Fruit fly (Drosophila melanogaster) whole organism, prepupa: ENCODE data around the gene Mocs1.
A peak's percentile ranks its signal among the peaks of the same experiment; 100 is the strongest.

Experiments
- Blimp-1 ChIP-seq: fragments of 200-800 bp; sonication (Bioruptor generic); optimal IDR thresholded peaks from 3 replicates; lab custom pipeline; 2017; ENCODE audit warnings: missing biosample characterization, missing genetic modification characterization, mild to moderate bottlenecking, moderate library complexity, missing genetic modification reagents
- CG10631 ChIP-seq: fragments of 200-800 bp; sonication (Bioruptor generic); optimal IDR thresholded peaks from 2 replicates; lab custom pipeline; 2016; ENCODE audit warnings: missing biosample characterization, missing genetic modification characterization
- CG10669 ChIP-seq: fragments of 200-800 bp; sonication (Bioruptor generic); optimal IDR thresholded peaks from 3 replicates; lab custom pipeline; 2018; ENCODE audit warnings: missing biosample characterization, mild to moderate bottlenecking, missing genetic modification characterization, moderate library complexity
- CG11294 ChIP-seq: fragments of 200-800 bp; sonication (Bioruptor generic); IDR thresholded peaks from 2 replicates; pipeline ENCODE4 v1.3.6; 2022; ENCODE audit warnings: missing biosample characterization, missing genetic modification characterization
- CG11762 ChIP-seq: fragments of 200-800 bp; sonication (Bioruptor generic); optimal IDR thresholded peaks from 3 replicates; lab custom pipeline; 2016; ENCODE audit warnings: missing biosample characterization, missing genetic modification characterization; ENCODE audit not compliant: insufficient read depth
- CG11902 ChIP-seq: fragments of 200-800 bp; sonication (Bioruptor generic); optimal IDR thresholded peaks from 3 replicates; lab custom pipeline; 2016; ENCODE audit warnings: missing biosample characterization, missing genetic modification characterization
- CG15336 ChIP-seq: fragments of 200-800 bp; sonication (Bioruptor generic); IDR thresholded peaks from 2 replicates; pipeline ENCODE4 v1.3.6; 2022; ENCODE audit warnings: missing biosample characterization, missing genetic modification characterization
- CG1621 ChIP-seq: fragments of 200-800 bp; sonication (Bioruptor generic); optimal IDR thresholded peaks from 3 replicates; lab custom pipeline; 2018; ENCODE audit warnings: missing biosample characterization, mild to moderate bottlenecking, missing genetic modification characterization
- CG16779 ChIP-seq: fragments of 200-800 bp; sonication (Bioruptor generic); optimal IDR thresholded peaks from 3 replicates; lab custom pipeline; 2017; ENCODE audit warnings: missing biosample characterization, mild to moderate bottlenecking, missing genetic modification characterization
- CG32006 ChIP-seq: fragments of 200-800 bp; sonication (Bioruptor generic); optimal IDR thresholded peaks from 3 replicates; lab custom pipeline; 2017; ENCODE audit warnings: missing biosample characterization, mild to moderate bottlenecking, missing genetic modification characterization
- CG34406 ChIP-seq: fragments of 200-800 bp; sonication (Bioruptor generic); optimal IDR thresholded peaks from 3 replicates; lab custom pipeline; 2016; ENCODE audit warnings: missing biosample characterization, missing genetic modification characterization
- CG3919 ChIP-seq: fragments of 200-800 bp; sonication (Bioruptor generic); optimal IDR thresholded peaks from 3 replicates; lab custom pipeline; 2016; ENCODE audit warnings: missing biosample characterization, missing genetic modification characterization
- CG6163 ChIP-seq: fragments of 200-800 bp; sonication (Bioruptor generic); IDR thresholded peaks from 3 replicates; pipeline ENCODE4 v1.3.6; 2022; ENCODE audit warnings: missing biosample characterization, missing genetic modification characterization
- CG6276 ChIP-seq: fragments of 200-800 bp; sonication (Bioruptor generic); optimal IDR thresholded peaks from 2 replicates; lab custom pipeline; 2017; ENCODE audit warnings: missing biosample characterization, mild to moderate bottlenecking, missing genetic modification characterization
- CG7368 ChIP-seq: fragments of 200-800 bp; sonication (Bioruptor generic); optimal IDR thresholded peaks from 3 replicates; lab custom pipeline; 2016; ENCODE audit warnings: missing biosample characterization, missing genetic modification characterization
- CG8119 ChIP-seq: fragments of 200-800 bp; sonication (Bioruptor generic); IDR thresholded peaks from 3 replicates; pipeline ENCODE4 v1.3.6; 2022; ENCODE audit warnings: missing biosample characterization, missing genetic modification characterization
- CG8632 ChIP-seq: fragments of 200-800 bp; sonication (Bioruptor generic); optimal IDR thresholded peaks from 3 replicates; lab custom pipeline; 2016; ENCODE audit warnings: missing biosample characterization, missing genetic modification characterization
- CG9139 ChIP-seq: fragments of 200-800 bp; sonication (Bioruptor generic); optimal IDR thresholded peaks from 3 replicates; lab custom pipeline; 2017; ENCODE audit warnings: missing biosample characterization, mild to moderate bottlenecking, missing genetic modification characterization
- Eip75B ChIP-seq: fragments of 200-800 bp; sonication (Bioruptor generic); optimal IDR thresholded peaks from 3 replicates; lab custom pipeline; 2016; ENCODE audit warnings: missing biosample characterization, missing genetic modification characterization
- Eip78C ChIP-seq: fragments of 200-800 bp; sonication (Bioruptor generic); peaks from one replicate; lab custom pipeline; 2016; ENCODE audit warnings: missing biosample characterization, missing genetic modification characterization
- Ets21C ChIP-seq: fragments of 200-800 bp; sonication (Bioruptor generic); optimal IDR thresholded peaks from 3 replicates; lab custom pipeline; 2016; ENCODE audit warnings: missing biosample characterization, missing genetic modification characterization
- Ets96B ChIP-seq: fragments of 200-800 bp; optimal IDR thresholded peaks from 2 replicates; lab custom pipeline; 2019; ENCODE audit warnings: missing biosample characterization, mild to moderate bottlenecking, missing genetic modification characterization, moderate library complexity
- Gug ChIP-seq: fragments of 200-800 bp; sonication (Bioruptor generic); IDR thresholded peaks from 2 replicates; pipeline ENCODE4 v1.3.6; 2022; ENCODE audit warnings: missing biosample characterization, missing genetic modification characterization
- Hr38 ChIP-seq: sonication (Bioruptor generic); optimal IDR thresholded peaks from 2 replicates; lab custom pipeline; 2016; ENCODE audit warnings: missing biosample characterization, missing genetic modification characterization
- Hr39 ChIP-seq: fragments of 200-800 bp; sonication (Bioruptor generic); optimal IDR thresholded peaks from 2 replicates; lab custom pipeline; 2016; ENCODE audit warnings: missing biosample characterization, missing genetic modification characterization
- Hr4 ChIP-seq: fragments of 200-800 bp; sonication (Bioruptor generic); optimal IDR thresholded peaks from 3 replicates; lab custom pipeline; 2016; ENCODE audit warnings: missing biosample characterization, missing genetic modification characterization
- Met ChIP-seq: fragments of 200-800 bp; sonication (Bioruptor generic); optimal IDR thresholded peaks from 3 replicates; lab custom pipeline; 2016; ENCODE audit warnings: missing biosample characterization, missing genetic modification characterization
- Smox ChIP-seq: fragments of 200-800 bp; sonication (Bioruptor generic); optimal IDR thresholded peaks from 3 replicates; lab custom pipeline; 2016; ENCODE audit warnings: missing biosample characterization, missing genetic modification characterization
- Sox14 ChIP-seq: fragments of 200-800 bp; sonication (Bioruptor generic); optimal IDR thresholded peaks from 3 replicates; lab custom pipeline; 2016; ENCODE audit warnings: missing biosample characterization, missing genetic modification characterization
- Sox15 ChIP-seq: fragments of 200-800 bp; sonication (Bioruptor generic); optimal IDR thresholded peaks from 3 replicates; lab custom pipeline; 2016; ENCODE audit warnings: missing biosample characterization, missing genetic modification characterization
- achi ChIP-seq: fragments of 200-800 bp; sonication (Bioruptor generic); optimal IDR thresholded peaks from 3 replicates; lab custom pipeline; 2016; ENCODE audit warnings: missing biosample characterization, missing genetic modification characterization
- acj6 ChIP-seq: fragments of 200-800 bp; sonication (Bioruptor generic); optimal IDR thresholded peaks from 3 replicates; lab custom pipeline; 2016; ENCODE audit warnings: missing biosample characterization, missing genetic modification characterization
- dsx ChIP-seq: fragments of 200-800 bp; optimal IDR thresholded peaks from 3 replicates; lab custom pipeline; 2019; ENCODE audit warnings: missing biosample characterization, mild to moderate bottlenecking, missing genetic modification characterization, moderate library complexity; ENCODE audit not compliant: poor library complexity, severe bottlenecking
- eg ChIP-seq: fragments of 200-800 bp; sonication (Bioruptor generic); IDR thresholded peaks from 3 replicates; pipeline ENCODE4 v1.3.6; 2022; ENCODE audit warnings: missing biosample characterization, missing genetic modification characterization
- fd59A ChIP-seq: fragments of 200-800 bp; sonication (Bioruptor generic); optimal IDR thresholded peaks from 2 replicates; lab custom pipeline; 2017; ENCODE audit warnings: missing biosample characterization, mild to moderate bottlenecking, missing genetic modification characterization, missing genetic modification reagents
- fd85E ChIP-seq: fragments of 200-800 bp; sonication (Bioruptor generic); optimal IDR thresholded peaks from 3 replicates; lab custom pipeline; 2016; ENCODE audit warnings: missing biosample characterization, missing genetic modification characterization
- fkh ChIP-seq: fragments of 200-800 bp; sonication (Bioruptor generic); optimal IDR thresholded peaks from 3 replicates; lab custom pipeline; 2017; ENCODE audit warnings: missing biosample characterization, mild to moderate bottlenecking, missing genetic modification characterization, moderate library complexity
- lz ChIP-seq: fragments of 200-800 bp; sonication (Bioruptor generic); optimal IDR thresholded peaks from 3 replicates; lab custom pipeline; 2016; ENCODE audit warnings: missing biosample characterization, missing genetic modification characterization
- net ChIP-seq: fragments of 200-800 bp; sonication (Bioruptor generic); optimal IDR thresholded peaks from 3 replicates; lab custom pipeline; 2016; ENCODE audit warnings: missing biosample characterization, missing genetic modification characterization
- pdm3 ChIP-seq: fragments of 200-800 bp; sonication (Bioruptor generic); optimal IDR thresholded peaks from 3 replicates; lab custom pipeline; 2016; ENCODE audit warnings: missing biosample characterization, missing genetic modification characterization
- salr ChIP-seq, 2 experiments: fragments of 200-800 bp; sonication (Bioruptor generic); optimal IDR thresholded peaks; 3 replicates each; lab custom pipeline; 2016 to 2018; ENCODE audit warnings: missing biosample characterization in 2 of 2, missing genetic modification characterization in 2 of 2, mild to moderate bottlenecking in 1 of 2
- spab ChIP-seq: fragments of 200-800 bp; sonication (Bioruptor generic); optimal IDR thresholded peaks from 2 replicates; lab custom pipeline; 2017; ENCODE audit warnings: missing biosample characterization, mild to moderate bottlenecking, missing genetic modification characterization, missing genetic modification reagents
- ss ChIP-seq, 2 experiments: fragments of 200-800 bp; sonication (Bioruptor generic); optimal IDR thresholded peaks; 2 replicates in 1 of 2; 3 replicates in 1 of 2; lab custom pipeline; 2017 to 2018; ENCODE audit warnings: mild to moderate bottlenecking in 2 of 2, missing biosample characterization in 2 of 2, missing genetic modification characterization in 2 of 2, moderate library complexity in 1 of 2
- vri ChIP-seq: fragments of 200-800 bp; sonication (Bioruptor generic); optimal IDR thresholded peaks from 3 replicates; lab custom pipeline; 2016; ENCODE audit warnings: missing biosample characterization, mild to moderate bottlenecking, missing genetic modification characterization

Gene Mocs1

dm6 chr3L:11089805-11090440 is 19.6 kb downstream of the Mocs1 start (continued):
- TF ChIP-seq Sox15 (GFP tag; lab: Kevin White, UChicago) (peak; percentile 8), CG8119 (GFP tag; lab: Robert Waterston, UW) (peak; percentile 79), Ets96B (peak; percentile 38), Blimp-1 (GFP tag; lab: Kevin White, UChicago) (no peak), acj6 (GFP tag; lab: Kevin White, UChicago) (peak; percentile 62), CG3919 (peak; percentile 55), ss (GFP tag; optimal IDR thresholded peaks at IDR 0.05; lab: Kevin White, UChicago) (peak; percentile 28 to 57), CG34406 (GFP tag; lab: Kevin White, UChicago) (peak; percentile 69), net (GFP tag; lab: Kevin White, UChicago) (peak; percentile 84), CG8632 (peak; percentile 68), Smox (GFP tag; lab: Kevin White, UChicago) (peak; percentile 71), Ets21C (GFP tag; lab: Kevin White, UChicago) (peak; percentile 56), CG11294 (GFP tag; lab: Robert Waterston, UW) (no peak; the same call in 1 of the 2 replicates), Eip78C (GFP tag; lab: Kevin White, UChicago) (peak; percentile 92), Hr4 (GFP tag; lab: Kevin White, UChicago) (peak; percentile 88), CG15336 (GFP tag; lab: Robert Waterston, UW) (peak; percentile 82), vri (GFP tag; lab: Kevin White, UChicago) (peak; percentile 61), CG10631 (GFP tag; lab: Kevin White, UChicago) (peak; percentile 61), Hr39 (GFP tag; lab: Kevin White, UChicago) (peak; percentile 62), Eip75B (GFP tag; lab: Kevin White, UChicago) (peak; percentile 49)

dm6 chr3L:11091943-11092609 is 21.8 kb downstream of the Mocs1 start:
- TF ChIP-seq fkh (GFP tag; lab: Kevin White, UChicago) (peak; percentile 42), CG11762 (GFP tag; lab: Kevin White, UChicago) (peak; percentile 21), salr (GFP tag; optimal IDR thresholded peaks at IDR 0.05; lab: Kevin White, UChicago) (peak; percentile 7 to 28), CG16779 (peak; percentile 19), Eip75B (GFP tag; lab: Kevin White, UChicago) (peak; percentile 58), vri (GFP tag; lab: Kevin White, UChicago) (peak; percentile 95), dsx (GFP tag; lab: Kevin White, UChicago) (no peak), Sox14 (GFP tag; lab: Kevin White, UChicago) (peak; percentile 70), Sox15 (GFP tag; lab: Kevin White, UChicago) (peak; percentile 14), CG10631 (GFP tag; lab: Kevin White, UChicago) (peak; percentile 67), net (GFP tag; lab: Kevin White, UChicago) (peak; percentile 45), eg (GFP tag; lab: Robert Waterston, UW) (peak; percentile 51; the same call in 1 of the 3 replicates), CG6276 (no peak), CG8632 (peak; percentile 53), Hr38 (no peak), CG9139 (GFP tag; lab: Kevin White, UChicago) (peak; percentile 48), CG7368 (GFP tag; lab: Kevin White, UChicago) (peak; percentile 54), CG10669 (GFP tag; lab: Kevin White, UChicago) (peak; percentile 33), CG1621 (tag; lab: Kevin White, UChicago) (peak; percentile 21), Gug (GFP tag; lab: Robert Waterston, UW) (peak; percentile 23; the same call in 1 of the 2 replicates), lz (GFP tag; lab: Kevin White, UChicago) (peak; percentile 75), fd85E (GFP tag; lab: Kevin White, UChicago) (peak; percentile 40), Blimp-1 (GFP tag; lab: Kevin White, UChicago) (peak; percentile 15), fd59A (GFP tag; lab: Kevin White, UChicago) (no peak), spab (peak; percentile 35), CG6163 (peak; percentile 72), CG8119 (GFP tag; lab: Robert Waterston, UW) (peak; percentile 39; the same call in 1 of the 3 replicates), CG34406 (GFP tag; lab: Kevin White, UChicago) (peak; percentile 21), Smox (GFP tag; lab: Kevin White, UChicago) (peak; percentile 59), CG11294 (GFP tag; lab: Robert Waterston, UW) (0 out of 2 replicates have a peak, but pooled peaks have one; percentile 9), CG32006 (GFP tag; lab: Kevin White, UChicago) (peak; percentile 37), pdm3 (GFP tag; lab: Kevin White, UChicago) (peak; percentile 66), Met (peak; percentile 71), CG15336 (GFP tag; lab: Robert Waterston, UW) (0 out of 2 replicates have a peak, but pooled peaks have one; percentile 28), Ets21C (GFP tag; lab: Kevin White, UChicago) (peak; percentile 42), Hr4 (GFP tag; lab: Kevin White, UChicago) (peak; percentile 7), CG11902 (peak; percentile 28), achi (peak; percentile 54)
